Comparison of ENCODE assay signal across 1 fruit fly cellular context in genomic region chr3L:16889545-16889944, dm6.
A peak's percentile ranks its signal among the peaks of the same experiment; 100 is the strongest.
TF ChIP-seq lines count a peak whose summit lies in the region.

No protein-coding gene starts in this region.

TF ChIP-seq in whole organism, embryonic, 481 proteins besides CTCF, POLR2A, EP300 and RAD21 (continued from another document):
- TF ChIP-seq amos (GFP tag; IDR thresholded peaks at IDR 0.05; lab: Robert Waterston, UW; ENCODE audit: partially characterized antibody) (0 out of 2 replicates have a peak, but pooled peaks have one; percentile 9), CG13287 (GFP tag; IDR thresholded peaks at IDR 0.05; lab: Robert Waterston, UW; ENCODE audit: partially characterized antibody) (peak; percentile 41), Med (GFP tag; lab: Kevin White, UChicago) (peak; percentile 64), dysf (GFP tag; IDR thresholded peaks at IDR 0.05; lab: Robert Waterston, UW) (0 out of 3 replicates have a peak, but pooled peaks have one; percentile 11)
